Fruit fly (Drosophila melanogaster): Measurements from ENCODE around the gene Ugt35A1.

DNA sequence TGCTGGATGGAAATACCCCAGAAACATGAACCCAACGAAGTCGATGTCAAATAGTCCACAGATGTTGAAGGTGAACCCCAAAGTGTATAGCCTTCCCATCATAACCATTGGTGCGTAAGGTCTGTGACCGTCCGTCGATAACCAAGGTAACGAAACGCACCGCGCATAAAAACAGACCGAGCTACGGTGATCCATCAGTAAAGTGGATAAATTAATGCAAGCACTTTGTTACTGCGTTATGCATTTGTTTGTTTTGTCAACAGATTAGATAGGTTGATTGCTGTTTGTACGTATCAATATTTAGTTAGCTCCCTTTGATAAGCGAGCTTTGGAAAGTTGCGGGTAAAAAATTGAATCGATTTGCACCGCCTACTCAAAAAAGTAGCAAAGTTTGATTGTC is 5.8 kb upstream of the Ugt35A1 start:
- TF ChIP-seq h (optimal IDR thresholded peaks at IDR 0.05) = no peak
- TF ChIP-seq psq (optimal IDR thresholded peaks at IDR 0.05) = no peak
